Worm (Caenorhabditis elegans) whole organism, late embryonic: ENCODE results near the gene B0244.5.

Experiments used
- F13H6.1 ChIP-seq: sonication (generic microtip); optimal IDR thresholded peaks from 2 replicates; lab custom pipeline; 2016; ENCODE audit warnings: missing genetic modification characterization, missing compliant biosample characterization
- ama-1 ChIP-seq: fragments of 150-350 bp; optimal IDR thresholded peaks from 2 replicates; lab custom pipeline; 2014
- ceh-22 ChIP-seq: sonication (generic microtip); optimal IDR thresholded peaks from 2 replicates; lab custom pipeline; 2017; ENCODE audit warnings: missing biosample characterization, missing genetic modification characterization
- ceh-48 ChIP-seq: sonication (generic microtip); optimal IDR thresholded peaks from 2 replicates; lab custom pipeline; 2016; ENCODE audit warnings: missing genetic modification characterization, inconsistent platforms, missing compliant biosample characterization
- che-1 ChIP-seq: sonication (generic microtip); optimal IDR thresholded peaks from 2 replicates; lab custom pipeline; 2016; ENCODE audit warnings: mild to moderate bottlenecking, missing genetic modification characterization, missing compliant biosample characterization
- fkh-10 ChIP-seq: fragments of 150-350 bp; optimal IDR thresholded peaks from 2 replicates; lab custom pipeline; 2014; ENCODE audit warnings: missing biosample characterization, missing genetic modification reagents, missing genetic modification characterization
- hlh-30 ChIP-seq: sonication (generic microtip); optimal IDR thresholded peaks from 2 replicates; lab custom pipeline; 2017; ENCODE audit warnings: antibody characterized with exemption, missing genetic modification characterization, missing compliant biosample characterization; ENCODE audit not compliant: insufficient read depth
- pat-9 ChIP-seq: fragments of 200-800 bp; sonication (Bioruptor generic); optimal IDR thresholded peaks from 2 replicates; lab custom pipeline; 2018; ENCODE audit warnings: mild to moderate bottlenecking, missing genetic modification characterization, moderate library complexity, missing compliant biosample characterization
- pha-4 ChIP-seq: fragments of 150-350 bp; optimal IDR thresholded peaks from 2 replicates; lab custom pipeline; 2018; ENCODE audit warnings: missing biosample characterization, missing genetic modification reagents, missing genetic modification characterization
- tbx-2 ChIP-seq: sonication (generic microtip); optimal IDR thresholded peaks from 2 replicates; lab custom pipeline; 2016; ENCODE audit warnings: missing genetic modification characterization, missing compliant biosample characterization
- unc-55 ChIP-seq: sonication (generic microtip); optimal IDR thresholded peaks from 2 replicates; lab custom pipeline; 2017; ENCODE audit warnings: missing biosample characterization, missing genetic modification reagents, missing genetic modification characterization
- unc-86 ChIP-seq: sonication (generic microtip); optimal IDR thresholded peaks from 2 replicates; lab custom pipeline; 2016; ENCODE audit warnings: missing genetic modification characterization, missing compliant biosample characterization

- TF ChIP-seq unc-55 (no peak), tbx-2 (tag; lab: Kevin White, UChicago) (peak; percentile 8), hlh-30 (no peak), fkh-10 (GFP tag; lab: Kevin White, UChicago) (no peak), F13H6.1 (tag; lab: Kevin White, UChicago) (no peak), pat-9 (tag; lab: Kevin White, UChicago) (no peak), ceh-48 (tag; lab: Kevin White, UChicago) (peak; percentile 47), unc-86 (tag; lab: Kevin White, UChicago) (no peak), che-1 (tag; lab: Kevin White, UChicago) (no peak), pha-4 (no peak), ama-1 (lab: Kevin White, UChicago) (no peak), ceh-22 (no peak)
Observed at ce11 chrIII:5721888-5722287, 22.8 kb upstream of the B0244.5 start.
